Fruit fly (Drosophila melanogaster) S2 (cell line): ENCODE results near the gene Pfrx.

Experiments
- CG8478 ChIP-seq: fragments of >200 bp; optimal IDR thresholded peaks from 2 replicates; lab custom pipeline; 2018
- CTCF ChIP-seq, 2 experiments: fragments of >200 bp; optimal IDR thresholded peaks; 2 replicates each; lab custom pipeline; 2018

DNA sequence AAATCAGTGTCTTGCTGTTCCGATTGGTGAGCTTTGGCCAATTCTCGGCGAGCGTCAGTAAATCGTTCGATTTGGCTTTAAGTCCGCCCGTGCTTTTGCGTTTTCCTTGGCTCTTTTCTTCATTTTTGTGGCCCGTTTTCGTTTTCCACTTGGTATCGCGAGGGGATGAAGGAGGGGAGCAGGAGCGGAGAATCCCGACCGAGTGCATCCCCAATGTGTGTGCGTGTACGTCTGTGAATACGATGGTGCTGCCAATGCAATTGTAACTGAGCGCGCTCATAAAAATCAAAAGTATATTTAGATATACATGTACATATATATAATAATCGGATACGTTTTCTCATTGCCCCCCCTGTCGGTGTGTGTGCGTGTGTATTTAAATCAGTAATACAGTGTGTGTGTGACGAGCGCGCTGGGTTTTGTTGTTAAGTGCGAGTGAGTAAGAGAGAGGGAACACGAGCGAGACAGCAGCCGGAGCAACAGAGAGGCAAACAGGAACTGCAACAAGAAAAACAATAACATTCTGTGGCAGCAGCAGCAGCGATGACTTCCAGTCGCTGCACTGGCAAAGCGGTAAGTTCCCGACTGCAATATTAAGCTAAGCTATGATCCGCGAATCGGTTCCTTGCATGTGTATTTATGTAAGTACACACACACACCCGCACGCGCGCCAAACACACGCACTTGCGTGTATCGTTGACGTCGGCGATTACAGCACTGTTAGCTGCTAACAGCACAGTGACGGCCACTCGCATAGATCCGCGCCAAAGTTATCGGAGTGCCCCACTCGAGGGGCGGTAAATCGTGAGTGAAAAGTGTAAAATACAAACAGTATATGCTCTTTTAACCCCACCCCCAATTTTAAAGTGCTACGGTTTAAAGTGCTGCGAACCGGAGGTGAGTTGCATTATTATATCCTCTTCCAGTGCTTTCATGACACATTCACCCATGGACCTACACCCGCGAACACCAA, 592 bp downstream of the Pfrx start:
- TF ChIP-seq CG8478 (no peak), CTCF (optimal IDR thresholded peaks at IDR 0.05; lab: Kevin White, UChicago) (no peak)
